Worm (Caenorhabditis elegans) whole organism, mixed stage, embryonic: Measurements from ENCODE around the gene srbc-38.

ENCODE experiments used
- M03D4.4 ChIP-seq: sonication (generic microtip); optimal IDR thresholded peaks from 2 replicates; lab custom pipeline; 2017; ENCODE audit warnings: mild to moderate bottlenecking, missing genetic modification characterization, missing compliant biosample characterization
- bed-3 ChIP-seq: fragments of 200-800 bp; sonication (Bioruptor generic); optimal IDR thresholded peaks from 3 replicates; lab custom pipeline; 2018; ENCODE audit warnings: mild to moderate bottlenecking, missing genetic modification characterization, moderate library complexity, missing compliant biosample characterization
- blmp-1 ChIP-seq: fragments of 150-350 bp; optimal IDR thresholded peaks from 2 replicates; lab custom pipeline; 2014; ENCODE audit warnings: missing biosample characterization, missing genetic modification characterization
- ceh-39 ChIP-seq: fragments of 150-350 bp; optimal IDR thresholded peaks from 2 replicates; lab custom pipeline; 2014; ENCODE audit warnings: missing biosample characterization, missing genetic modification characterization
- ceh-43 ChIP-seq: fragments of 200-800 bp; sonication (Bioruptor generic); optimal IDR thresholded peaks from 2 replicates; lab custom pipeline; 2018; ENCODE audit warnings: mild to moderate bottlenecking, missing genetic modification characterization, moderate library complexity, missing compliant biosample characterization
- ceh-83 ChIP-seq: fragments of 200-800 bp; sonication (Bioruptor generic); optimal IDR thresholded peaks from 2 replicates; lab custom pipeline; 2018; ENCODE audit warnings: mild to moderate bottlenecking, missing genetic modification characterization, missing compliant biosample characterization
- ces-1 ChIP-seq: fragments of 150-350 bp; optimal IDR thresholded peaks from 2 replicates; lab custom pipeline; 2014; ENCODE audit warnings: missing biosample characterization, missing genetic modification reagents, missing genetic modification characterization
- cnd-1 ChIP-seq: fragments of 200-800 bp; sonication (Bioruptor generic); optimal IDR thresholded peaks from 2 replicates; lab custom pipeline; 2018; ENCODE audit warnings: mild to moderate bottlenecking, missing genetic modification characterization, missing compliant biosample characterization
- drap-1 ChIP-seq: fragments of 200-800 bp; sonication (Bioruptor generic); optimal IDR thresholded peaks from 3 replicates; lab custom pipeline; 2018; ENCODE audit warnings: mild to moderate bottlenecking, missing genetic modification characterization, missing compliant biosample characterization
- elt-1 ChIP-seq: sonication (generic microtip); optimal IDR thresholded peaks from 2 replicates; lab custom pipeline; 2017; ENCODE audit warnings: missing genetic modification characterization, mild to moderate bottlenecking, missing compliant biosample characterization, antibody characterized with exemption, moderate library complexity, borderline replicate concordance; ENCODE audit not compliant: insufficient read depth
- elt-3 ChIP-seq: fragments of 150-350 bp; optimal IDR thresholded peaks from 2 replicates; lab custom pipeline; 2014; ENCODE audit warnings: missing biosample characterization, missing genetic modification characterization
- flh-1 ChIP-seq: fragments of 200-800 bp; sonication (Bioruptor generic); optimal IDR thresholded peaks from 2 replicates; lab custom pipeline; 2018; ENCODE audit warnings: mild to moderate bottlenecking, missing genetic modification characterization, moderate library complexity, missing compliant biosample characterization
- ham-2 ChIP-seq: fragments of 200-800 bp; sonication (Bioruptor generic); optimal IDR thresholded peaks from 2 replicates; lab custom pipeline; 2018; ENCODE audit warnings: mild to moderate bottlenecking, missing genetic modification characterization, missing compliant biosample characterization
- hlh-1 ChIP-seq: fragments of 150-350 bp; optimal IDR thresholded peaks from 2 replicates; lab custom pipeline; 2014; ENCODE audit warnings: missing biosample characterization, missing genetic modification reagents, missing genetic modification characterization
- lin-13 ChIP-seq: fragments of 150-350 bp; optimal IDR thresholded peaks from 2 replicates; lab custom pipeline; 2014; ENCODE audit warnings: missing biosample characterization, missing genetic modification characterization
- lin-32 ChIP-seq: fragments of 200-800 bp; sonication (Bioruptor generic); optimal IDR thresholded peaks from 2 replicates; lab custom pipeline; 2018; ENCODE audit warnings: mild to moderate bottlenecking, missing genetic modification characterization, missing compliant biosample characterization
- lsy-2 ChIP-seq: fragments of 150-350 bp; optimal IDR thresholded peaks from 2 replicates; lab custom pipeline; 2014; ENCODE audit warnings: missing biosample characterization, missing genetic modification characterization
- mab-5 ChIP-seq: fragments of 150-350 bp; optimal IDR thresholded peaks from 2 replicates; lab custom pipeline; 2014; ENCODE audit warnings: missing biosample characterization, missing genetic modification characterization
- mep-1 ChIP-seq: fragments of 150-350 bp; optimal IDR thresholded peaks from 2 replicates; lab custom pipeline; 2017; ENCODE audit warnings: missing biosample characterization, missing genetic modification reagents, missing genetic modification characterization, inconsistent platforms
- mls-2 ChIP-seq: sonication (generic microtip); optimal IDR thresholded peaks from 2 replicates; lab custom pipeline; 2016; ENCODE audit warnings: mild to moderate bottlenecking, missing genetic modification characterization, moderate library complexity, missing compliant biosample characterization
- nhr-12 ChIP-seq: fragments of 150-350 bp; optimal IDR thresholded peaks from 2 replicates; lab custom pipeline; 2014; ENCODE audit warnings: missing biosample characterization, missing genetic modification characterization
- nhr-2 ChIP-seq: fragments of 150-350 bp; optimal IDR thresholded peaks from 2 replicates; lab custom pipeline; 2014; ENCODE audit warnings: missing biosample characterization, missing genetic modification characterization
- nhr-237 ChIP-seq: fragments of 150-350 bp; optimal IDR thresholded peaks from 2 replicates; lab custom pipeline; 2014; ENCODE audit warnings: missing biosample characterization, missing genetic modification characterization
- nhr-28 ChIP-seq: fragments of 150-350 bp; optimal IDR thresholded peaks from 2 replicates; lab custom pipeline; 2014; ENCODE audit warnings: missing biosample characterization, missing genetic modification characterization
- nhr-76 ChIP-seq: sonication (generic microtip); optimal IDR thresholded peaks from 2 replicates; lab custom pipeline; 2017; ENCODE audit warnings: missing biosample characterization, missing genetic modification characterization
- pha-4 ChIP-seq: fragments of 150-350 bp; optimal IDR thresholded peaks from 2 replicates; lab custom pipeline; 2018; ENCODE audit warnings: missing biosample characterization, missing genetic modification reagents, missing genetic modification characterization
- sem-2 ChIP-seq: fragments of 200-800 bp; sonication (Bioruptor generic); optimal IDR thresholded peaks from 2 replicates; lab custom pipeline; 2018; ENCODE audit warnings: mild to moderate bottlenecking, missing genetic modification characterization, missing compliant biosample characterization
- tbx-8 ChIP-seq: fragments of 200-800 bp; sonication (Bioruptor generic); optimal IDR thresholded peaks from 2 replicates; lab custom pipeline; 2018; ENCODE audit warnings: mild to moderate bottlenecking, missing genetic modification characterization, moderate library complexity, missing compliant biosample characterization
- unc-120 ChIP-seq: sonication (generic microtip); optimal IDR thresholded peaks from 2 replicates; lab custom pipeline; 2017; ENCODE audit warnings: missing genetic modification characterization, missing compliant biosample characterization; ENCODE audit not compliant: poor library complexity, severe bottlenecking
- ztf-11 ChIP-seq: fragments of 150-350 bp; optimal IDR thresholded peaks from 2 replicates; lab custom pipeline; 2014; ENCODE audit warnings: missing biosample characterization, missing genetic modification characterization

srbc-38 gene

ce11 chrV:683858-684257 lies 23.2 kb upstream of the srbc-38 start, which contains the start of gene F31F4.1:
F31F4.1 (plus strand) TSS chrV:684060.
- TF ChIP-seq ceh-83 (GFP tag; lab: Kevin White, UChicago) (no peak), ham-2 (GFP tag; lab: Kevin White, UChicago) (no peak), blmp-1 (tag; lab: Kevin White, UChicago) (no peak), mls-2 (tag; lab: Kevin White, UChicago) (no peak), lsy-2 (no peak), mab-5 (tag; lab: Kevin White, UChicago) (no peak), nhr-76 (tag; lab: Kevin White, UChicago) (no peak), ceh-43 (no peak), hlh-1 (tag; lab: Kevin White, UChicago) (no peak), ceh-39 (tag; lab: Kevin White, UChicago) (no peak), pha-4 (tag; lab: Kevin White, UChicago) (no peak), cnd-1 (no peak), tbx-8 (GFP tag; lab: Kevin White, UChicago) (no peak)
- TF ChIP-seq, all 35 proteins: peak for 0

- TF ChIP-seq elt-3 (no peak), lin-13 (tag; lab: Kevin White, UChicago) (no peak), mab-5 (tag; lab: Kevin White, UChicago) (no peak), elt-1 (no peak), ham-2 (GFP tag; lab: Kevin White, UChicago) (no peak), nhr-237 (tag; lab: Kevin White, UChicago) (no peak), lin-32 (GFP tag; lab: Kevin White, UChicago) (no peak), lsy-2 (no peak), M03D4.4 (tag; lab: Kevin White, UChicago) (no peak), cnd-1 (no peak), ceh-43 (no peak), flh-1 (GFP tag; lab: Kevin White, UChicago) (no peak), unc-120 (tag; lab: Kevin White, UChicago) (no peak), nhr-12 (tag; lab: Kevin White, UChicago) (no peak), ceh-83 (GFP tag; lab: Kevin White, UChicago) (no peak), nhr-2 (tag; lab: Kevin White, UChicago) (no peak)
Measured at ce11 chrV:687384-687783, 19.6 kb upstream of the srbc-38 start, which contains the start of gene H25P19.1. H25P19.1 (plus strand) TSS chrV:687684.

ce11 chrV:689538-689937 lies 17.5 kb upstream of the srbc-38 start:
- TF ChIP-seq flh-1 (GFP tag; lab: Kevin White, UChicago) (no peak), sem-2 (GFP tag; lab: Kevin White, UChicago) (no peak), mls-2 (tag; lab: Kevin White, UChicago) (no peak), drap-1 (GFP tag; lab: Kevin White, UChicago) (no peak), nhr-28 (tag; lab: Kevin White, UChicago) (no peak), ces-1 (GFP tag; lab: Kevin White, UChicago) (no peak), ceh-39 (tag; lab: Kevin White, UChicago) (no peak), nhr-2 (tag; lab: Kevin White, UChicago) (no peak), mep-1 (tag; lab: Kevin White, UChicago) (no peak), bed-3 (GFP tag; lab: Kevin White, UChicago) (no peak), nhr-76 (tag; lab: Kevin White, UChicago) (no peak), cnd-1 (no peak), lin-13 (tag; lab: Kevin White, UChicago) (no peak), lin-32 (GFP tag; lab: Kevin White, UChicago) (no peak)

- TF ChIP-seq ceh-83 (GFP tag; lab: Kevin White, UChicago) (no peak), elt-1 (no peak), ceh-39 (tag; lab: Kevin White, UChicago) (no peak), ztf-11 (tag; lab: Kevin White, UChicago) (no peak)
Measured at ce11 chrV:692720-693422, 14.1 kb upstream of the srbc-38 start, which contains the start of gene srx-4. srx-4 (minus strand) TSS chrV:692770.

- TF ChIP-seq drap-1 (GFP tag; lab: Kevin White, UChicago) (no peak), blmp-1 (tag; lab: Kevin White, UChicago) (no peak), ztf-11 (tag; lab: Kevin White, UChicago) (no peak), hlh-1 (tag; lab: Kevin White, UChicago) (no peak)
- TF ChIP-seq, all 35 proteins: peak for 0
Measured at ce11 chrV:694625-695024, 12.4 kb upstream of the srbc-38 start, which contains the start of gene srj-53. srj-53 (minus strand) TSS chrV:694725.
